Worm (Caenorhabditis elegans) whole organism, late embryonic: ENCODE measurements around the gene K03H1.13.

Experiments used
- F13H6.1 ChIP-seq: sonication (generic microtip); optimal IDR thresholded peaks from 2 replicates; lab custom pipeline; 2016; ENCODE audit warnings: missing genetic modification characterization, missing compliant biosample characterization
- K02D7.2 ChIP-seq: sonication (generic microtip); optimal IDR thresholded peaks from 2 replicates; lab custom pipeline; 2017; ENCODE audit warnings: mild to moderate bottlenecking, missing genetic modification characterization, missing compliant biosample characterization
- T23F11.4 ChIP-seq: fragments of 200-800 bp; sonication (Bioruptor generic); optimal IDR thresholded peaks from 2 replicates; lab custom pipeline; 2018; ENCODE audit warnings: mild to moderate bottlenecking, missing genetic modification characterization, missing compliant biosample characterization
- ceh-14 ChIP-seq: sonication (generic microtip); optimal IDR thresholded peaks from 2 replicates; lab custom pipeline; 2016; ENCODE audit warnings: missing genotype, missing genetic modification characterization, missing compliant biosample characterization
- ets-4 ChIP-seq: sonication (generic microtip); optimal IDR thresholded peaks from 2 replicates; lab custom pipeline; 2016; ENCODE audit warnings: missing genetic modification characterization, missing compliant biosample characterization
- hlh-13 ChIP-seq: fragments of 200-800 bp; sonication (Bioruptor generic); optimal IDR thresholded peaks from 2 replicates; lab custom pipeline; 2018; ENCODE audit warnings: mild to moderate bottlenecking, missing genetic modification characterization, missing compliant biosample characterization
- mec-3 ChIP-seq: sonication (generic microtip); optimal IDR thresholded peaks from 2 replicates; lab custom pipeline; 2016; ENCODE audit warnings: borderline replicate concordance, missing genetic modification characterization, missing compliant biosample characterization
- nhr-11 ChIP-seq: fragments of 150-350 bp; optimal IDR thresholded peaks from 2 replicates; lab custom pipeline; 2014; ENCODE audit warnings: missing biosample characterization, missing genetic modification characterization
- pax-1 ChIP-seq: fragments of 150-350 bp; optimal IDR thresholded peaks from 2 replicates; lab custom pipeline; 2014; ENCODE audit warnings: missing biosample characterization, missing genetic modification characterization
- sox-2 ChIP-seq: fragments of 200-800 bp; sonication (Bioruptor generic); IDR thresholded peaks from 2 replicates; pipeline ENCODE4 v1.3.6; 2022; ENCODE audit warnings: missing genetic modification reagents, missing genetic modification characterization, missing compliant biosample characterization
- syd-9 ChIP-seq: sonication (generic microtip); optimal IDR thresholded peaks from 2 replicates; lab custom pipeline; 2016; ENCODE audit warnings: mild to moderate bottlenecking, missing genetic modification characterization, moderate library complexity, missing compliant biosample characterization
- tbx-2 ChIP-seq: sonication (generic microtip); optimal IDR thresholded peaks from 2 replicates; lab custom pipeline; 2016; ENCODE audit warnings: missing genetic modification characterization, missing compliant biosample characterization
- ttx-3 ChIP-seq: sonication (generic microtip); optimal IDR thresholded peaks from 2 replicates; lab custom pipeline; 2016; ENCODE audit warnings: missing genetic modification reagents, missing genetic modification characterization, missing compliant biosample characterization
- zip-5 ChIP-seq: sonication (generic microtip); optimal IDR thresholded peaks from 2 replicates; lab custom pipeline; 2016; ENCODE audit warnings: missing genetic modification characterization, missing compliant biosample characterization

ce11 chrIII:9956665-9957401 is 6.7 kb upstream of the K03H1.13 start, which contains the start of gene alx-1:
- TF ChIP-seq nhr-11 (tag; lab: Kevin White, UChicago) = no peak
- no peak for TF ChIP-seq ets-4
- no peak for TF ChIP-seq hlh-13
- no peak for TF ChIP-seq F13H6.1 (tag; lab: Kevin White, UChicago)
- TF ChIP-seq ceh-14 (tag; lab: Kevin White, UChicago) = no peak
- no peak for TF ChIP-seq pax-1 (tag; lab: Kevin White, UChicago)
- TF ChIP-seq ttx-3 = no peak
- no peak for TF ChIP-seq sox-2
- TF ChIP-seq zip-5 (tag; lab: Kevin White, UChicago) = no peak
- no peak for TF ChIP-seq syd-9 (tag; lab: Kevin White, UChicago)
- TF ChIP-seq mec-3 (tag; lab: Kevin White, UChicago) = no peak
- TF ChIP-seq T23F11.4 (GFP tag; lab: Kevin White, UChicago) = no peak
- TF ChIP-seq K02D7.2 (tag; lab: Kevin White, UChicago) = no peak
- TF ChIP-seq tbx-2 (tag; lab: Kevin White, UChicago) = no peak
